Worm (Caenorhabditis elegans): Measurements from ENCODE around the gene C44B11.4.

DNA sequence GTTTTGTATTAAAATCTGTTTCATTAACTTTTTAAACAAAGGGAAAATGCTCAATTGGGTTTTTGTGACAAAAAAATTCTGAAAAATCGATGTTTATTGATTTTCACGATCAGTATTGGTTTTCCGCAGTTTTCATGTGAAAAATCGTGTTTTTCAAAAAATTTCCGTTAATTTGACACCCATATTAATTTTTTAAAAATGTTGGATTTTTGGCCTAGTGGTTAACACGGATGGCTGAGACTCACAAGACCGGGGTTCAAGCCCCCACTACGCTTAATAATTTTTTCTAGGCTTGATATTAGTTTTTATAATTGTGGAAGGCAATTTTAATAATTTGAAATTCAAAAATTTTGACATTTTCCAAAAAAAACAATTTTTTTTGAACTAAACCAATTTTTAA lies 47.1 kb upstream of the C44B11.4 start:
- no peak for TF ChIP-seq ets-7 (tag; optimal IDR thresholded peaks at IDR 0.05)
- no peak for TF ChIP-seq ama-1 (optimal IDR thresholded peaks at IDR 0.05)

Data from whole organism, early embryonic.